Fruit fly (Drosophila melanogaster) S2 (cell line): Measurements from ENCODE around the gene CG5938.

Experiments
- CG8478 ChIP-seq: fragments of >200 bp; optimal IDR thresholded peaks from 2 replicates; lab custom pipeline; 2018
- CTCF ChIP-seq, 2 experiments: fragments of >200 bp; optimal IDR thresholded peaks; 2 replicates each; lab custom pipeline; 2018

DNA sequence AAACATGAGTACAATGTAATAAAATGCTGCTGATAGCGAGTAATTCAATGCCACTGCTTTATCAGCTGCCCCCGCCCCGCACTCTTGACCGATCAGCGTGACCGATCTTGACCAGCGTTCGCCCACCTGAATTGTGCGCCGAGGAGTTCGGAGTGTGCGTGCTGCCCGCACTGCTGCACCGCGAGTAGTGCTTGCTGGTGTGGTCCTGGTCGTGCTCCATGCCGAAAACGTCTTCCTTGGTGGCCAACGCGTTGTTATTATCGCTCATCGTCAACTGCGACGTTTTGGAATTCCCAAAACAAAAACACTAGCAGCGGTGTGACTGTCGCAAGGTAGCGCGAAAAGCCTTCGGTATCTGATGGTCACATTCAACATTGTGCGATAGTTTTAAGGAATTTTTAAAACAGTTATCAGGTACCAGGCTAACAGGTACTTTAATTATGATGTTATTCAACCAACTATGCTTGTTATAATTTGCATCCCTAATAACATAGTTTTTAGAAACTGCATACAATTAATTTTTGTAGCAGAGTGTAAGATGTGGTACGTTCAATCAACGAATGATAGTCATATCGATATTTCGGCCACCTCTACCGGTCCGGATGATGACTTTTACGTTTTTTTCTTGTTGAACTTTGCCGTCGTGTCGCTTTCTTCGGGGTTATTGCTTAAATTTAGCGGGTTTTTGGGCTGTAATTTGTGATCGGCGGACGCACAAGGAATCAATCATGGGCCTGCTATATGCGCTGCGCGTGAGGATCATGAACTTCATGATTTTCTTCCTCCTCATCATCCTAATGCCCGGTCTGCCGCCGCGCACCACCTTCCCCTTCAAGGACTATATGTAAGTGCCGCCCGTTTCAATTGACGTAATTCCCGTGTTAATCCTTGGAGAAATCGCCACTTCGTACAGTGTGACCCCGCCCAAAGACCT, 13.9 kb downstream of the CG5938 start, which contains the start of the genes bigmax and Hmu:
- no peak for TF ChIP-seq CG8478 (lab: Kevin White, UChicago)
- TF ChIP-seq CTCF (optimal IDR thresholded peaks at IDR 0.05; lab: Kevin White, UChicago) = peak in 1 of 2 experiments; percentile 7
